Fruit fly (Drosophila melanogaster): ENCODE results near the gene promL.

Gene promL

DNA sequence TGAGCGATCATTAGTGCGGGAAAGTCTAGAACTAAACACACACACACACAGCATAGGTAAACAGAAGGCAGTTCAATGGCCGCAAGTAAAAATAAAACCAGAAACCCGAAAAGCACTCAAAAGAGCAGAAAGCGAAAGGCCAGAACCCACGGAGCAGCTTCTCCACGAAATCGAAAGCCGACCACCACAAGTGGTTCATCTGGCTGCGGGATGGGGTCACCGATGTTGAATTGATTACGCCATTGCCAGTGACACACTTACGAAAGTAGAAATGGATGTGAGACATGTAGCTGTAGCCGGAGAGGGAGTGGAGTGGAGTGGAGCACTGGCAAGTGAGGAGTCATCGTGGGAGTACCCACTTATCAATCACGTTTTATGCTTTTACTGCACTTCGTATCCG, 13.9 kb upstream of the promL start (continued):
- no peak for TF ChIP-seq prd (optimal IDR thresholded peaks at IDR 0.05)
- TF ChIP-seq prd (GFP tag; IDR thresholded peaks at IDR 0.05) = no peak
- peak; percentile 43 for TF ChIP-seq CG2202 (tag; optimal IDR thresholded peaks at IDR 0.05)
- TF ChIP-seq CG10267 (tag; optimal IDR thresholded peaks at IDR 0.05) = peak; percentile 5
- TF ChIP-seq twi (tag; optimal IDR thresholded peaks at IDR 0.05) = peak; percentile 33
- peak; percentile 11; the same call in 1 of the 3 replicates for TF ChIP-seq otp (GFP tag; IDR thresholded peaks at IDR 0.05)
- TF ChIP-seq CG1832 (GFP tag; optimal IDR thresholded peaks at IDR 0.05) = no peak
- no peak for TF ChIP-seq CG34376 (GFP tag; optimal IDR thresholded peaks at IDR 0.05)
- TF ChIP-seq HLHmδ (GFP tag; optimal IDR thresholded peaks at IDR 0.05) = peak; percentile 93
- no peak for TF ChIP-seq gce (GFP tag; IDR thresholded peaks at IDR 0.05)
- TF ChIP-seq jumu (GFP tag; optimal IDR thresholded peaks at IDR 0.05) = no peak
- peak; percentile 34 for TF ChIP-seq CG2712 (tag; optimal IDR thresholded peaks at IDR 0.05)
- no peak for TF ChIP-seq CG1647 (GFP tag; optimal IDR thresholded peaks at IDR 0.05)
- no peak for TF ChIP-seq run (tag; optimal IDR thresholded peaks at IDR 0.05)
- TF ChIP-seq pfk (GFP tag; optimal IDR thresholded peaks at IDR 0.05) = no peak
- no peak for TF ChIP-seq stwl (tag; optimal IDR thresholded peaks at IDR 0.05)
- no peak for TF ChIP-seq chn (GFP tag; optimal IDR thresholded peaks at IDR 0.05)
- no peak for TF ChIP-seq ken (GFP tag; IDR thresholded peaks at IDR 0.05)
- TF ChIP-seq CG2875 (GFP tag; optimal IDR thresholded peaks at IDR 0.05) = peak; percentile 30
- peak; percentile 7 for TF ChIP-seq Deaf1 (tag; optimal IDR thresholded peaks at IDR 0.05)
- no peak for TF ChIP-seq CG16813 (GFP tag; IDR thresholded peaks at IDR 0.05; ENCODE audit: partially characterized antibody)
- no peak for TF ChIP-seq CG12659 (GFP tag; optimal IDR thresholded peaks at IDR 0.05)
- TF ChIP-seq CG6175 (GFP tag; IDR thresholded peaks at IDR 0.05) = no peak
- no peak for TF ChIP-seq h (optimal IDR thresholded peaks at IDR 0.05)
- TF ChIP-seq disco-r (GFP tag; optimal IDR thresholded peaks at IDR 0.05) = no peak
- TF ChIP-seq HLH54F (GFP tag; optimal IDR thresholded peaks at IDR 0.05) = no peak
- no peak for TF ChIP-seq Taf1 (GFP tag; IDR thresholded peaks at IDR 0.05)
- no peak for TF ChIP-seq CoRest (tag; optimal IDR thresholded peaks at IDR 0.05)
- TF ChIP-seq CG12744 (GFP tag; optimal IDR thresholded peaks at IDR 0.05) = no peak
- no peak for TF ChIP-seq hb (GFP tag; IDR thresholded peaks at IDR 0.05; ENCODE audit: partially characterized antibody)
- TF ChIP-seq vvl (GFP tag; IDR thresholded peaks at IDR 0.05) = no peak
- TF ChIP-seq ftz-f1 (GFP tag; optimal IDR thresholded peaks at IDR 0.05) = no peak
- TF ChIP-seq CG7963 (GFP tag; IDR thresholded peaks at IDR 0.05; ENCODE audit: partially characterized antibody) = no peak
- TF ChIP-seq CG3838 (GFP tag; optimal IDR thresholded peaks at IDR 0.05) = no peak
- TF ChIP-seq hth (optimal IDR thresholded peaks at IDR 0.05) = no peak
- no peak for TF ChIP-seq insv (GFP tag; optimal IDR thresholded peaks at IDR 0.05)
- TF ChIP-seq CG18764 (GFP tag; optimal IDR thresholded peaks at IDR 0.05) = no peak
- no peak for TF ChIP-seq da (GFP tag; optimal IDR thresholded peaks at IDR 0.05)
- peak in 1 of 2 experiments; percentile 14 for TF ChIP-seq Eip74EF (GFP tag; optimal IDR thresholded peaks at IDR 0.05)
- TF ChIP-seq Dfd (GFP tag; optimal IDR thresholded peaks at IDR 0.05) = no peak
- TF ChIP-seq CG14050 (GFP tag; IDR thresholded peaks at IDR 0.05) = no peak
- no peak for TF ChIP-seq Dip3 (GFP tag; optimal IDR thresholded peaks at IDR 0.05)
- TF ChIP-seq CG10274 (GFP tag; optimal IDR thresholded peaks at IDR 0.05) = no peak
- no peak for TF ChIP-seq Atf6 (GFP tag; IDR thresholded peaks at IDR 0.05)
- no peak for TF ChIP-seq wor (GFP tag; IDR thresholded peaks at IDR 0.05)
- TF ChIP-seq sim (GFP tag; IDR thresholded peaks at IDR 0.05) = peak; percentile 36; the same call in 1 of the 2 replicates
- peak; percentile 1 for TF ChIP-seq dmrt11E (tag; optimal IDR thresholded peaks at IDR 0.05)
- TF ChIP-seq row (GFP tag; IDR thresholded peaks at IDR 0.05) = no peak
- no peak for TF ChIP-seq Meics (GFP tag; optimal IDR thresholded peaks at IDR 0.05)
- TF ChIP-seq Atf3 (GFP tag; optimal IDR thresholded peaks at IDR 0.05) = no peak
- no peak for TF ChIP-seq Myb (GFP tag; optimal IDR thresholded peaks at IDR 0.05)
- peak; percentile 56 for TF ChIP-seq sens (GFP tag)
- no peak for TF ChIP-seq sens-2 (GFP tag; IDR thresholded peaks at IDR 0.05)
